Fruit fly (Drosophila melanogaster): Measurements from ENCODE around the gene CG4686.

CG4686 gene

DNA sequence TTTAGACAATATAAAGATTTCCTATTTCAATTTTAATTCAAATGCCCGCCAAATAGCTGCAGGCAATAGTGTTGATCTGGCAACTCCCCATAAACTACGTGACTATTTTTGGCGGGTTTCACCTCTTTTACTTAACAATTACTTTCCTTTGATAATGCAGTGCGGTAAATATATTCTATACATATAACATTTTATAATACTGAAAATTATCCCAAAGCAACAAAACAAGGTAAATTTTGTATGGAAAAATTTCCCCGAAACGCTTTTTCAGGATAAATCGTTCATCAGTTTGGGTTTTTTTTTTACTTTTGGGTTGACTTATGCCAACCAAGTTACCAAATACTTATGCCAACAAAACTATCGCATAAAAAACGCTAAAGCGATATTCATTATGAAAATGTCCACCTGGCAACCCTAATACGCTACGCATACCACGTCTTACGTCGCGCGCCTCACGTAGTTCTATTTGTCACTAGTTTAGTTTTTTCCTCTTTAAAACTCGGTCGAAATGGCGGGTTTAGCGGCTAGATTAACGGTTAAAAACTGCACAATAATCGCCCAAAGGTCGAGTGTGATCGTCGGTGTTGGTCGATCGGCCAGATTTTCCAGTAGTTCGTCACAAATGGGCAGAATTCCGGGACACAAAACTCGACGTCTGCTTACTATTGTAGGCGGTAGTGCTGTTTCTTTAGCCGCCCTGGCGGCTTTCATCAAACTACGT lies 17.3 kb upstream of the CG4686 start, which contains the start of gene MICU3 (continued):
- no peak for TF ChIP-seq GATAe (GFP tag; conservative IDR thresholded peaks at IDR 0.05)
- TF ChIP-seq CG8359 (GFP tag; optimal IDR thresholded peaks at IDR 0.05; ENCODE audit: borderline replicate concordance): no peak
- TF ChIP-seq Dp (GFP tag; optimal IDR thresholded peaks at IDR 0.05): peak; percentile 83
- peak; percentile 74 for TF ChIP-seq sob (GFP tag; IDR thresholded peaks at IDR 0.05)
- no peak for TF ChIP-seq toy (GFP tag; IDR thresholded peaks at IDR 0.05)
- no peak for TF ChIP-seq jigr1 (GFP tag; IDR thresholded peaks at IDR 0.05)
- peak; percentile 31 for TF ChIP-seq CG8388 (GFP tag; optimal IDR thresholded peaks at IDR 0.05)
- no peak for TF ChIP-seq CkIIα-i1 (GFP tag; IDR thresholded peaks at IDR 0.05)
- no peak for TF ChIP-seq MTF-1 (GFP tag; optimal IDR thresholded peaks at IDR 0.05; ENCODE audit: borderline replicate concordance)
- TF ChIP-seq row (GFP tag; IDR thresholded peaks at IDR 0.05): peak; percentile 90
- TF ChIP-seq CG1602 (GFP tag; optimal IDR thresholded peaks at IDR 0.05): peak; percentile 79
- peak; percentile 37 for TF ChIP-seq CG10979 (tag; optimal IDR thresholded peaks at IDR 0.05)
- no peak for TF ChIP-seq Trl (optimal IDR thresholded peaks at IDR 0.05)
- TF ChIP-seq Trl (GFP tag; optimal IDR thresholded peaks at IDR 0.05): peak; percentile 57
- TF ChIP-seq sqz (GFP tag; optimal IDR thresholded peaks at IDR 0.05): peak; percentile 11
- no peak for TF ChIP-seq pros (GFP tag; optimal IDR thresholded peaks at IDR 0.05)
- TF ChIP-seq onecut (GFP tag; IDR thresholded peaks at IDR 0.05): no peak
- TF ChIP-seq psq (GFP tag; optimal IDR thresholded peaks at IDR 0.05): peak; percentile 9
- peak; percentile 43 for TF ChIP-seq CG8924 (tag; optimal IDR thresholded peaks at IDR 0.05)
- no peak for TF ChIP-seq MESR4 (GFP tag; optimal IDR thresholded peaks at IDR 0.05)
- TF ChIP-seq aop (GFP tag; IDR thresholded peaks at IDR 0.05): no peak
- TF ChIP-seq B-H2 (GFP tag; optimal IDR thresholded peaks at IDR 0.05): no peak
- no peak for TF ChIP-seq Jarid2 (GFP tag; optimal IDR thresholded peaks at IDR 0.05)
- TF ChIP-seq CG34224 (GFP tag; IDR thresholded peaks at IDR 0.05; ENCODE audit: partially characterized antibody): peak; percentile 61
- peak; percentile 9 for TF ChIP-seq repo (GFP tag; optimal IDR thresholded peaks at IDR 0.05)
- TF ChIP-seq CG6654 (GFP tag; optimal IDR thresholded peaks at IDR 0.05): no peak
- peak; percentile 15 for TF ChIP-seq Bteb2 (GFP tag; optimal IDR thresholded peaks at IDR 0.05)
- peak; percentile 66 for TF ChIP-seq Mad (GFP tag; optimal IDR thresholded peaks at IDR 0.05)
- TF ChIP-seq C15 (GFP tag; IDR thresholded peaks at IDR 0.05): no peak
- TF ChIP-seq Hmr (GFP tag; optimal IDR thresholded peaks at IDR 0.05): peak; percentile 30
- TF ChIP-seq ase (GFP tag; IDR thresholded peaks at IDR 0.05): 0 out of 3 replicates have a peak, but pooled peaks have one; percentile 38
- TF ChIP-seq Nf-YA (GFP tag; IDR thresholded peaks at IDR 0.05): no peak
- peak; percentile 40 for TF ChIP-seq CG16815 (GFP tag; optimal IDR thresholded peaks at IDR 0.05)
- no peak for TF ChIP-seq CG7271 (tag; optimal IDR thresholded peaks at IDR 0.05)
- no peak for TF ChIP-seq scrt (GFP tag; optimal IDR thresholded peaks at IDR 0.05)
- no peak for TF ChIP-seq CG6683 (GFP tag; optimal IDR thresholded peaks at IDR 0.05)
- peak; percentile 23 for TF ChIP-seq CG18011 (GFP tag; optimal IDR thresholded peaks at IDR 0.05)
- peak; percentile 67 for TF ChIP-seq CG13424 (tag; optimal IDR thresholded peaks at IDR 0.05)
- peak; percentile 9 for TF ChIP-seq her (GFP tag; optimal IDR thresholded peaks at IDR 0.05)
- peak; percentile 47 for TF ChIP-seq slp2 (GFP tag; optimal IDR thresholded peaks at IDR 0.05)
- peak; percentile 1 for TF ChIP-seq sug (tag; optimal IDR thresholded peaks at IDR 0.05)
- TF ChIP-seq CG12391 (tag; optimal IDR thresholded peaks at IDR 0.05): peak; percentile 70
- peak; percentile 53 for TF ChIP-seq CG2116 (GFP tag; optimal IDR thresholded peaks at IDR 0.05)
- peak; percentile 90 for TF ChIP-seq sens (GFP tag)
- no peak for TF ChIP-seq Aef1 (GFP tag; IDR thresholded peaks at IDR 0.05)
- TF ChIP-seq exex (tag; optimal IDR thresholded peaks at IDR 0.05): peak; percentile 5
- TF ChIP-seq abd-A (tag; optimal IDR thresholded peaks at IDR 0.05): no peak
- TF ChIP-seq fru (optimal IDR thresholded peaks at IDR 0.05): no peak
- TF ChIP-seq gsb-n (tag; optimal IDR thresholded peaks at IDR 0.05): peak; percentile 6
- TF ChIP-seq Dref (GFP tag; IDR thresholded peaks at IDR 0.05): no peak

Data from whole organism, embryonic.